Fruit fly (Drosophila melanogaster) whole organism, embryonic: Measurements from ENCODE around the gene Snapin.

Source experiments
- CG11398 ChIP-seq: fragments of 200-800 bp; sonication (Bioruptor generic); optimal IDR thresholded peaks from 2 replicates; lab custom pipeline; 2016; ENCODE audit warnings: missing biosample characterization, missing genetic modification characterization
- CG11695 ChIP-seq: fragments of 200-800 bp; sonication (Bioruptor generic); IDR thresholded peaks from 3 replicates; pipeline ENCODE4 v1.3.6; 2022; ENCODE audit warnings: missing biosample characterization, missing genetic modification characterization
- CG12236 ChIP-seq: fragments of 200-800 bp; sonication (Bioruptor generic); optimal IDR thresholded peaks from 2 replicates; lab custom pipeline; 2016; ENCODE audit warnings: missing biosample characterization, missing genetic modification characterization
- CG14050 ChIP-seq: fragments of 200-800 bp; sonication (Bioruptor generic); IDR thresholded peaks from 3 replicates; pipeline ENCODE4 v1.3.6; 2022; ENCODE audit warnings: missing biosample characterization, missing genetic modification characterization
- CG14860 ChIP-seq: fragments of 200-800 bp; sonication (Bioruptor generic); IDR thresholded peaks from 3 replicates; pipeline ENCODE4 v1.3.6; 2022; ENCODE audit warnings: missing biosample characterization, missing genetic modification characterization; ENCODE audit not compliant: partially characterized antibody
- CG16863 ChIP-seq: fragments of 200-800 bp; sonication (Bioruptor generic); optimal IDR thresholded peaks from 3 replicates; lab custom pipeline; 2016; ENCODE audit warnings: missing biosample characterization, missing genetic modification characterization
- CG17328 ChIP-seq: fragments of 200-800 bp; sonication (Bioruptor generic); IDR thresholded peaks from 2 replicates; pipeline ENCODE4 v1.3.6; 2022; ENCODE audit warnings: missing biosample characterization, missing genetic modification characterization
- CG17359 ChIP-seq: fragments of 200-800 bp; sonication (Bioruptor generic); optimal IDR thresholded peaks from 3 replicates; lab custom pipeline; 2018; ENCODE audit warnings: missing biosample characterization, mild to moderate bottlenecking, missing genetic modification characterization, moderate library complexity
- CG17829 ChIP-seq: fragments of 200-800 bp; optimal IDR thresholded peaks from 2 replicates; lab custom pipeline; 2019; ENCODE audit warnings: missing biosample characterization, mild to moderate bottlenecking, missing genetic modification characterization, moderate library complexity
- CG18476 ChIP-seq: fragments of 200-800 bp; sonication (Bioruptor generic); optimal IDR thresholded peaks from 2 replicates; lab custom pipeline; 2016; ENCODE audit warnings: missing biosample characterization, mild to moderate bottlenecking, missing genetic modification characterization
- CG18599 ChIP-seq: fragments of 200-800 bp; sonication (Bioruptor generic); optimal IDR thresholded peaks from 3 replicates; lab custom pipeline; 2017; ENCODE audit warnings: missing biosample characterization, missing genetic modification characterization, mild to moderate bottlenecking, moderate library complexity, missing genetic modification reagents
- CG2712 ChIP-seq: fragments of 200-800 bp; optimal IDR thresholded peaks from 3 replicates; lab custom pipeline; 2019; ENCODE audit warnings: missing biosample characterization, mild to moderate bottlenecking, missing genetic modification characterization, moderate library complexity
- CG2889 ChIP-seq: fragments of 200-800 bp; sonication (Bioruptor generic); IDR thresholded peaks from 3 replicates; pipeline ENCODE4 v1.3.6; 2022; ENCODE audit warnings: missing biosample characterization, missing genetic modification characterization
- CG6854 ChIP-seq: fragments of 200-800 bp; sonication (Bioruptor generic); optimal IDR thresholded peaks from 3 replicates; lab custom pipeline; 2017; ENCODE audit warnings: missing biosample characterization, mild to moderate bottlenecking, missing genetic modification characterization
- CG7271 ChIP-seq: fragments of 200-800 bp; sonication (Bioruptor generic); optimal IDR thresholded peaks from 2 replicates; lab custom pipeline; 2018; ENCODE audit warnings: missing biosample characterization, mild to moderate bottlenecking, missing genetic modification characterization, moderate library complexity
- CG7372 ChIP-seq: fragments of 200-800 bp; sonication (Bioruptor generic); IDR thresholded peaks from 2 replicates; pipeline ENCODE4 v1.3.6; 2022; ENCODE audit warnings: missing biosample characterization, missing genetic modification characterization
- CG8089 ChIP-seq: fragments of 200-800 bp; sonication (Bioruptor generic); optimal IDR thresholded peaks from 3 replicates; lab custom pipeline; 2016; ENCODE audit warnings: missing biosample characterization, missing genetic modification characterization
- CG8281 ChIP-seq: fragments of 200-800 bp; sonication (Bioruptor generic); optimal IDR thresholded peaks from 2 replicates; lab custom pipeline; 2018; ENCODE audit warnings: missing biosample characterization, mild to moderate bottlenecking, missing genetic modification characterization, moderate library complexity
- CG9727 ChIP-seq: fragments of 200-800 bp; sonication (Bioruptor generic); optimal IDR thresholded peaks from 3 replicates; lab custom pipeline; 2017; ENCODE audit warnings: missing biosample characterization, mild to moderate bottlenecking, missing genetic modification characterization
- Dll ChIP-seq: fragments of 200-800 bp; sonication (Bioruptor generic); IDR thresholded peaks from 4 replicates; pipeline ENCODE4 v1.3.6; 2022; ENCODE audit warnings: missing biosample characterization, missing genetic modification characterization; ENCODE audit not compliant: partially characterized antibody
- H15 ChIP-seq: fragments of 200-800 bp; sonication (Bioruptor generic); IDR thresholded peaks from 3 replicates; pipeline ENCODE4 v1.3.6; 2022; ENCODE audit warnings: missing biosample characterization, missing genetic modification characterization
- Jarid2 ChIP-seq: fragments of 200-800 bp; sonication (Bioruptor generic); optimal IDR thresholded peaks from 3 replicates; lab custom pipeline; 2017; ENCODE audit warnings: mild to moderate bottlenecking, missing biosample characterization, missing genetic modification reagents, missing genetic modification characterization
- MESR4 ChIP-seq: fragments of 200-800 bp; sonication (Bioruptor generic); optimal IDR thresholded peaks from 2 replicates; lab custom pipeline; 2018; ENCODE audit warnings: missing biosample characterization, mild to moderate bottlenecking, missing genetic modification characterization, moderate library complexity
- Myb ChIP-seq: fragments of 200-800 bp; sonication (Bioruptor generic); optimal IDR thresholded peaks from 2 replicates; lab custom pipeline; 2016; ENCODE audit warnings: missing biosample characterization, missing genetic modification characterization
- Opbp ChIP-seq: fragments of 200-800 bp; sonication (Bioruptor generic); IDR thresholded peaks from 3 replicates; pipeline ENCODE4 v1.3.6; 2022; ENCODE audit warnings: missing biosample characterization, missing genetic modification characterization; ENCODE audit not compliant: partially characterized antibody
- Optix ChIP-seq: fragments of 200-800 bp; sonication (Bioruptor generic); IDR thresholded peaks from 3 replicates; pipeline ENCODE4 v1.3.6; 2022; ENCODE audit warnings: missing biosample characterization, missing genetic modification characterization
- Sry-β ChIP-seq: fragments of 200-800 bp; sonication (Bioruptor generic); optimal IDR thresholded peaks from 2 replicates; lab custom pipeline; 2018; ENCODE audit warnings: missing biosample characterization, mild to moderate bottlenecking, missing genetic modification characterization, moderate library complexity
- Xrp1 ChIP-seq: fragments of 200-800 bp; sonication (Bioruptor generic); IDR thresholded peaks from 2 replicates; pipeline ENCODE4 v1.3.6; 2022; ENCODE audit warnings: missing biosample characterization, missing genetic modification characterization
- ash1 ChIP-seq: fragments of 200-800 bp; sonication (Bioruptor generic); optimal IDR thresholded peaks from 2 replicates; lab custom pipeline; 2018; ENCODE audit warnings: missing biosample characterization, mild to moderate bottlenecking, missing genetic modification characterization
- bab2 ChIP-seq: fragments of 200-800 bp; sonication (Bioruptor generic); optimal IDR thresholded peaks from 2 replicates; lab custom pipeline; 2016; ENCODE audit warnings: missing biosample characterization, missing genetic modification characterization
- dimm ChIP-seq: fragments of 200-800 bp; sonication (Bioruptor generic); IDR thresholded peaks from 2 replicates; pipeline ENCODE4 v1.3.6; 2022; ENCODE audit warnings: missing biosample characterization, missing genetic modification characterization
- gfzf ChIP-seq: fragments of 200-800 bp; sonication (Bioruptor generic); optimal IDR thresholded peaks from 2 replicates; lab custom pipeline; 2016; ENCODE audit warnings: missing biosample characterization, mild to moderate bottlenecking, missing genetic modification characterization, moderate library complexity
- hth ChIP-seq: fragments of >200 bp; optimal IDR thresholded peaks from 2 replicates; lab custom pipeline; 2017; ENCODE audit warnings: inconsistent platforms
- jing ChIP-seq: fragments of 200-800 bp; sonication (Bioruptor generic); optimal IDR thresholded peaks from 2 replicates; lab custom pipeline; 2018; ENCODE audit warnings: missing biosample characterization, mild to moderate bottlenecking, missing genetic modification characterization
- lab ChIP-seq: fragments of 200-800 bp; sonication (Bioruptor generic); optimal IDR thresholded peaks from 3 replicates; lab custom pipeline; 2017; ENCODE audit warnings: missing biosample characterization, missing genetic modification characterization, mild to moderate bottlenecking, moderate library complexity, missing genetic modification reagents
- pb ChIP-seq: fragments of 200-800 bp; sonication (Bioruptor generic); optimal IDR thresholded peaks from 3 replicates; lab custom pipeline; 2016; ENCODE audit warnings: missing biosample characterization, missing genetic modification characterization
- phol ChIP-seq: fragments of 200-800 bp; sonication (Bioruptor generic); optimal IDR thresholded peaks from 3 replicates; lab custom pipeline; 2018; ENCODE audit warnings: missing biosample characterization, mild to moderate bottlenecking, missing genetic modification characterization, moderate library complexity
- pros ChIP-seq: fragments of 200-800 bp; sonication (Bioruptor generic); optimal IDR thresholded peaks from 3 replicates; lab custom pipeline; 2019; ENCODE audit warnings: missing biosample characterization, mild to moderate bottlenecking, missing genetic modification characterization, moderate library complexity
- psq ChIP-seq: fragments of 200-800 bp; sonication (Bioruptor generic); optimal IDR thresholded peaks from 2 replicates; lab custom pipeline; 2017; ENCODE audit warnings: missing biosample characterization, missing genetic modification characterization
- pum ChIP-seq: fragments of 200-800 bp; sonication (Bioruptor generic); optimal IDR thresholded peaks from 2 replicates; lab custom pipeline; 2016; ENCODE audit warnings: missing biosample characterization, missing genetic modification characterization
- run ChIP-seq: fragments of 200-800 bp; sonication (Bioruptor generic); optimal IDR thresholded peaks from 3 replicates; lab custom pipeline; 2018; ENCODE audit warnings: missing biosample characterization, mild to moderate bottlenecking, missing genetic modification characterization
- salm ChIP-seq: fragments of 200-800 bp; sonication (Bioruptor generic); optimal IDR thresholded peaks from 2 replicates; lab custom pipeline; 2018; ENCODE audit warnings: missing biosample characterization, mild to moderate bottlenecking, missing genetic modification characterization
- sc ChIP-seq, 3 experiments: fragments of >200 bp in 2 of 3; fragments of 200-800 bp in 1 of 3; sonication (Bioruptor generic) in 1 of 3; optimal IDR thresholded peaks; 2 replicates in 2 of 3; 3 replicates in 1 of 3; lab custom pipeline; 2017; ENCODE audit warnings: mild to moderate bottlenecking in 1 of 3, missing biosample characterization in 1 of 3, missing genetic modification characterization in 1 of 3, missing genetic modification reagents in 1 of 3
- schlank ChIP-seq: fragments of 200-800 bp; sonication (Bioruptor generic); optimal IDR thresholded peaks from 2 replicates; lab custom pipeline; 2018; ENCODE audit warnings: missing biosample characterization, mild to moderate bottlenecking, missing genetic modification characterization
- sna ChIP-seq: fragments of 200-800 bp; sonication (Bioruptor generic); IDR thresholded peaks from 2 replicates; pipeline ENCODE4 v1.3.6; 2022; ENCODE audit warnings: missing biosample characterization, missing genetic modification characterization; ENCODE audit not compliant: partially characterized antibody
- so ChIP-seq: fragments of 200-800 bp; sonication (Bioruptor generic); IDR thresholded peaks from 3 replicates; pipeline ENCODE4 v1.3.6; 2022; ENCODE audit warnings: missing biosample characterization, missing genetic modification characterization
- sqz ChIP-seq: fragments of 200-800 bp; sonication (Bioruptor generic); optimal IDR thresholded peaks from 3 replicates; lab custom pipeline; 2018; ENCODE audit warnings: missing biosample characterization, mild to moderate bottlenecking, missing genetic modification characterization
- sug ChIP-seq: fragments of 200-800 bp; optimal IDR thresholded peaks from 2 replicates; lab custom pipeline; 2019; ENCODE audit warnings: missing biosample characterization, mild to moderate bottlenecking, missing genetic modification characterization, moderate library complexity
- tna ChIP-seq: fragments of 200-800 bp; sonication (Bioruptor generic); IDR thresholded peaks from 2 replicates; pipeline ENCODE4 v1.3.6; 2022; ENCODE audit warnings: missing biosample characterization, missing genetic modification characterization; ENCODE audit not compliant: partially characterized antibody
- twi ChIP-seq: fragments of 200-800 bp; optimal IDR thresholded peaks from 2 replicates; lab custom pipeline; 2019; ENCODE audit warnings: missing biosample characterization, mild to moderate bottlenecking, missing genetic modification characterization, moderate library complexity
- z ChIP-seq: fragments of 200-800 bp; sonication (Bioruptor generic); IDR thresholded peaks from 3 replicates; pipeline ENCODE4 v1.3.6; 2022; ENCODE audit warnings: missing biosample characterization, missing genetic modification characterization

Snapin gene

DNA sequence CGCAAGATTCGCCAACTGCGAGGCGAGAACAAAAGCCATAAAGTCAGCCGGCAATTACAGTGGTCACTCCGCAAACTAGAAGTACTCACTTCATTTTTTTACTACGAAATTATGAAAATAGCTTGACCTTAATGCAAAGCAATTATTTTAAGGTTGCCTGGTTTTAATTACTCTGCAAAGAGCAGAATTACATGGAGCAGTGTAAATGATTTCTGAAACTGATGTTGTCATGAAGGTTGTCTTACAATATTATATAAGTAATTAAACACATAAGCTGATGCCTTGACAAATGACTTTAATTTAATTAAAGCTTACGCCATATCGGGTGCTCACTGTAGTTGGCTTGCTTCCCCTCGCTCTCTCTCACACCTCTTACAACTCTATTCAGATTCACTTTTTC lies 25.3 kb downstream of the Snapin start (continued):
- TF ChIP-seq dimm (GFP tag; lab: Robert Waterston, UW) (no peak), CG9727 (GFP tag; lab: Kevin White, UChicago) (peak; percentile 66), CG14860 (no peak), CG14050 (GFP tag; lab: Robert Waterston, UW) (no peak), CG18599 (GFP tag; lab: Kevin White, UChicago) (peak; percentile 76), Sry-β (GFP tag; lab: Kevin White, UChicago) (no peak), H15 (GFP tag; lab: Robert Waterston, UW) (no peak), Dll (GFP tag; lab: Robert Waterston, UW) (no peak), CG6854 (GFP tag; lab: Kevin White, UChicago) (peak; percentile 22), psq (GFP tag; lab: Kevin White, UChicago) (no peak), hth (lab: Kevin White, UChicago) (no peak), Opbp (GFP tag; lab: Robert Waterston, UW) (no peak), lab (GFP tag; lab: Kevin White, UChicago) (peak; percentile 74), CG2889 (no peak), Optix (GFP tag; lab: Robert Waterston, UW) (no peak), CG7271 (tag; lab: Kevin White, UChicago) (no peak), tna (GFP tag; lab: Robert Waterston, UW) (no peak), CG18476 (no peak), CG7372 (GFP tag; lab: Robert Waterston, UW) (peak; percentile 14; the same call in 1 of the 2 replicates), sqz (GFP tag; lab: Kevin White, UChicago) (no peak), phol (tag; lab: Kevin White, UChicago) (peak; percentile 28), twi (tag; lab: Kevin White, UChicago) (no peak), CG12236 (GFP tag; lab: Kevin White, UChicago) (no peak), pum (GFP tag; lab: Kevin White, UChicago) (no peak), Myb (peak; percentile 34), bab2 (peak; percentile 12), ash1 (no peak), CG17359 (tag; lab: Kevin White, UChicago) (peak; percentile 17), so (peak; percentile 60; the same call in 2 of the 3 replicates), CG16863 (GFP tag; lab: Kevin White, UChicago) (no peak), salm (tag; lab: Kevin White, UChicago) (no peak), CG8281 (no peak), MESR4 (GFP tag; lab: Kevin White, UChicago) (no peak), z (GFP tag; lab: Robert Waterston, UW) (no peak), gfzf (no peak), CG11695 (GFP tag; lab: Robert Waterston, UW) (peak; percentile 53; the same call in 1 of the 3 replicates), sc (optimal IDR thresholded peaks at IDR 0.05; lab: Kevin White, UChicago) (no peak), sc (GFP tag; optimal IDR thresholded peaks at IDR 0.05; lab: Kevin White, UChicago) (no peak), Jarid2 (GFP tag; lab: Kevin White, UChicago) (no peak), sug (tag; lab: Kevin White, UChicago) (no peak), CG17829 (no peak), pros (GFP tag; lab: Kevin White, UChicago) (no peak), sna (GFP tag; lab: Robert Waterston, UW) (no peak), pb (no peak), CG17328 (GFP tag; lab: Robert Waterston, UW) (peak; percentile 17; the same call in 1 of the 2 replicates), run (tag; lab: Kevin White, UChicago) (no peak), CG8089 (GFP tag; lab: Kevin White, UChicago) (no peak), CG11398 (GFP tag; lab: Kevin White, UChicago) (no peak), Xrp1 (no peak), jing (GFP tag; lab: Kevin White, UChicago) (no peak), CG2712 (tag; lab: Kevin White, UChicago) (peak; percentile 42), schlank (tag; lab: Kevin White, UChicago) (peak; percentile 29)
